Fruit fly (Drosophila melanogaster): ENCODE measurements around the gene Acp62F.

DNA sequence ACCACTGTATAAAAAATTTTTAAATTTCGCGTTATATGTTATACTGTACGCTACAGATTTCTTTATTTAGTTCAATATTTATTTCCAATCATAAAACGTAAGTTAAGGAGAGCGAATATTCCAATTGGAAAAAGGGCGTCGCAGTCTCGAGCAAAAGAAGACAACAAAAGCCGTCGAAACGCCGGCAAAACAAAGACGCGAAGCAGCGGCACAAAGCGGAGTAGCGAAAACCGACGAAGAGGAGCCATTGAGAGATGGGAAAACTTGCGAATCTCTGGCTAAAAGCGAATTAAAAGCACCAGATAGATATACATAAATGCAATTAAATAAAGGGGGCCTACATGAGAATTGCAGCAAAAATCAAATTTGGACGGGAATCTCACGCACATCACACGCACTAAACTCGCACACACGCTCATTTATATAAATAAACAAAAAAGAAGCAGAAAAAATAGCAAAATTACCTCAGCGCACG, 26.3 kb downstream of the Acp62F start:
- no peak for TF ChIP-seq D1 (tag; optimal IDR thresholded peaks at IDR 0.05)
- no peak for TF ChIP-seq Pif1A (GFP tag; optimal IDR thresholded peaks at IDR 0.05)
- TF ChIP-seq CG8159 (tag; optimal IDR thresholded peaks at IDR 0.05) = no peak
- 0 out of 3 replicates have a peak, but pooled peaks have one; percentile 0 for TF ChIP-seq CG4496 (GFP tag; IDR thresholded peaks at IDR 0.05)
- no peak for TF ChIP-seq CG17806 (tag; optimal IDR thresholded peaks at IDR 0.05)
- no peak for TF ChIP-seq CG10348 (GFP tag; IDR thresholded peaks at IDR 0.05)
- TF ChIP-seq EcR (GFP tag; optimal IDR thresholded peaks at IDR 0.05) = no peak
- TF ChIP-seq CG14655 (GFP tag; optimal IDR thresholded peaks at IDR 0.05) = no peak
- no peak for TF ChIP-seq CG34367 (tag; optimal IDR thresholded peaks at IDR 0.05)
